Worm (Caenorhabditis elegans) whole organism, L3 larva: Measurements from ENCODE around the gene cyp-33C6.

ENCODE experiments used
- ama-1 ChIP-seq: fragments of 150-350 bp; optimal IDR thresholded peaks from 2 replicates; lab custom pipeline; 2018
- ceh-16 ChIP-seq: sonication (generic microtip); optimal IDR thresholded peaks from 2 replicates; lab custom pipeline; 2017; ENCODE audit warnings: missing biosample characterization, missing genetic modification characterization
- ceh-28 ChIP-seq: fragments of 150-350 bp; optimal IDR thresholded peaks from 2 replicates; lab custom pipeline; 2014; ENCODE audit warnings: missing biosample characterization, missing genetic modification reagents, missing genetic modification characterization
- ceh-82 ChIP-seq: fragments of 150-350 bp; optimal IDR thresholded peaks from 2 replicates; lab custom pipeline; 2014; ENCODE audit warnings: missing biosample characterization, missing genetic modification characterization
- ceh-9 ChIP-seq: sonication (generic microtip); optimal IDR thresholded peaks from 2 replicates; lab custom pipeline; 2018; ENCODE audit warnings: missing biosample characterization, missing genetic modification characterization
- daf-12 ChIP-seq: fragments of 150-350 bp; optimal IDR thresholded peaks from 2 replicates; lab custom pipeline; 2014; ENCODE audit warnings: missing biosample characterization, missing genetic modification reagents, missing genetic modification characterization
- egl-27 ChIP-seq: sonication (generic microtip); optimal IDR thresholded peaks from 4 replicates; lab custom pipeline; 2017; ENCODE audit warnings: missing biosample characterization, missing genetic modification reagents, missing genetic modification characterization
- elt-1 ChIP-seq: fragments of 150-350 bp; optimal IDR thresholded peaks from 2 replicates; lab custom pipeline; 2014; ENCODE audit warnings: missing biosample characterization, missing genetic modification characterization
- elt-2 ChIP-seq: sonication (generic microtip); optimal IDR thresholded peaks from 2 replicates; lab custom pipeline; 2016; ENCODE audit warnings: missing genetic modification reagents, mild to moderate bottlenecking, missing genetic modification characterization, missing compliant biosample characterization
- elt-3 ChIP-seq, 3 experiments: fragments of 150-350 bp in 1 of 3; sonication (generic microtip) in 2 of 3; optimal IDR thresholded peaks; 2 replicates in 2 of 3; 4 replicates in 1 of 3; lab custom pipeline; 2014 to 2017; ENCODE audit warnings: missing biosample characterization in 3 of 3, missing genetic modification characterization in 3 of 3
- eor-1 ChIP-seq, 2 experiments: fragments of 150-350 bp; optimal IDR thresholded peaks; 2 replicates each; lab custom pipeline; 2014 to 2018; ENCODE audit warnings: missing biosample characterization in 2 of 2, missing genetic modification characterization in 2 of 2
- fkh-10 ChIP-seq: sonication (generic microtip); optimal IDR thresholded peaks from 2 replicates; lab custom pipeline; 2017; ENCODE audit warnings: missing biosample characterization, missing genetic modification reagents, missing genetic modification characterization
- fkh-2 ChIP-seq: fragments of 150-350 bp; optimal IDR thresholded peaks from 2 replicates; lab custom pipeline; 2014; ENCODE audit warnings: missing biosample characterization, missing genetic modification reagents, missing genetic modification characterization
- hmg-11 ChIP-seq: sonication (generic microtip); optimal IDR thresholded peaks from 2 replicates; lab custom pipeline; 2016; ENCODE audit warnings: missing genetic modification characterization, missing compliant biosample characterization
- jun-1 ChIP-seq: fragments of 150-350 bp; optimal IDR thresholded peaks from 2 replicates; lab custom pipeline; 2014; ENCODE audit warnings: missing biosample characterization, missing genetic modification reagents, missing genetic modification characterization
- lin-15B ChIP-seq: fragments of 150-350 bp; optimal IDR thresholded peaks from 2 replicates; lab custom pipeline; 2014; ENCODE audit warnings: missing biosample characterization, missing genetic modification characterization
- lin-39 ChIP-seq: fragments of 150-350 bp; optimal IDR thresholded peaks from 2 replicates; lab custom pipeline; 2018; ENCODE audit warnings: missing biosample characterization, missing genetic modification reagents, missing genetic modification characterization
- lsy-12 ChIP-seq: sonication (generic microtip); optimal IDR thresholded peaks from 2 replicates; lab custom pipeline; 2016; ENCODE audit warnings: mild to moderate bottlenecking, missing genetic modification characterization, missing compliant biosample characterization
- mml-1 ChIP-seq: fragments of 150-350 bp; sonication (generic microtip); optimal IDR thresholded peaks from 3 replicates; lab custom pipeline; 2014; ENCODE audit warnings: missing biosample characterization, missing genetic modification characterization
- nfya-1 ChIP-seq: sonication (generic microtip); optimal IDR thresholded peaks from 2 replicates; lab custom pipeline; 2017; ENCODE audit warnings: missing genetic modification characterization, mild to moderate bottlenecking, missing compliant biosample characterization, antibody characterized with exemption, moderate library complexity; ENCODE audit not compliant: insufficient read depth
- nhr-11 ChIP-seq: fragments of 150-350 bp; optimal IDR thresholded peaks from 2 replicates; lab custom pipeline; 2014; ENCODE audit warnings: missing biosample characterization, missing genetic modification characterization
- nhr-23 ChIP-seq: fragments of 150-350 bp; optimal IDR thresholded peaks from 2 replicates; lab custom pipeline; 2014; ENCODE audit warnings: missing biosample characterization, missing genetic modification reagents, missing genetic modification characterization
- nhr-237 ChIP-seq: fragments of 150-350 bp; optimal IDR thresholded peaks from 2 replicates; lab custom pipeline; 2014; ENCODE audit warnings: missing biosample characterization, missing genetic modification characterization
- nhr-25 ChIP-seq: sonication (generic microtip); optimal IDR thresholded peaks from 2 replicates; lab custom pipeline; 2017; ENCODE audit warnings: missing biosample characterization, missing genetic modification characterization
- nhr-43 ChIP-seq: sonication (generic microtip); optimal IDR thresholded peaks from 2 replicates; lab custom pipeline; 2016; ENCODE audit warnings: mild to moderate bottlenecking, missing genetic modification characterization, missing compliant biosample characterization; ENCODE audit not compliant: poor library complexity, severe bottlenecking
- nhr-67 ChIP-seq: fragments of 150-350 bp; optimal IDR thresholded peaks from 2 replicates; lab custom pipeline; 2014; ENCODE audit warnings: missing biosample characterization, missing genetic modification characterization
- nhr-77 ChIP-seq: fragments of 150-350 bp; optimal IDR thresholded peaks from 2 replicates; lab custom pipeline; 2014; ENCODE audit warnings: missing biosample characterization, missing genetic modification characterization
- pha-4 ChIP-seq: fragments of 150-350 bp; optimal IDR thresholded peaks from 2 replicates; lab custom pipeline; 2014; ENCODE audit warnings: missing biosample characterization, missing genetic modification reagents, missing genetic modification characterization
- pqm-1 ChIP-seq: fragments of 150-350 bp; optimal IDR thresholded peaks from 2 replicates; lab custom pipeline; 2017; ENCODE audit warnings: missing biosample characterization, missing genetic modification characterization, inconsistent platforms
- sea-2 ChIP-seq: fragments of 150-350 bp; sonication (generic microtip); optimal IDR thresholded peaks from 4 replicates; lab custom pipeline; 2014; ENCODE audit warnings: missing biosample characterization, missing genetic modification reagents, missing genetic modification characterization
- skn-1 ChIP-seq: fragments of 150-350 bp; optimal IDR thresholded peaks from 2 replicates; lab custom pipeline; 2014; ENCODE audit warnings: missing biosample characterization, missing genetic modification characterization
- snpc-4 ChIP-seq: fragments of 150-350 bp; optimal IDR thresholded peaks from 2 replicates; lab custom pipeline; 2014; ENCODE audit warnings: missing biosample characterization, missing genetic modification characterization
- unc-39 ChIP-seq: sonication (generic microtip); optimal IDR thresholded peaks from 4 replicates; lab custom pipeline; 2017; ENCODE audit warnings: missing biosample characterization, missing genetic modification characterization
- unc-62 ChIP-seq: fragments of 150-350 bp; sonication (generic microtip); optimal IDR thresholded peaks from 4 replicates; lab custom pipeline; 2014; ENCODE audit warnings: missing biosample characterization, missing genetic modification reagents, missing genetic modification characterization
- zag-1 ChIP-seq: fragments of 150-350 bp; optimal IDR thresholded peaks from 2 replicates; lab custom pipeline; 2014; ENCODE audit warnings: missing biosample characterization, missing genetic modification characterization
- ztf-4 ChIP-seq: fragments of 150-350 bp; optimal IDR thresholded peaks from 2 replicates; lab custom pipeline; 2014; ENCODE audit warnings: missing biosample characterization, missing genetic modification characterization

cyp-33C6 gene

ce11 chrV:2249310-2249709 lies at the start of gene cyp-33C6:
Gene cyp-33C6 (minus strand): TSS chrV:2249410.
- TF ChIP-seq elt-3 (tag; optimal IDR thresholded peaks at IDR 0.05; lab: Kevin White, UChicago) = no peak

- no peak for TF ChIP-seq ztf-4 (tag; lab: Kevin White, UChicago)
- TF ChIP-seq pqm-1 (tag; lab: Kevin White, UChicago) = peak; percentile 31
- TF ChIP-seq skn-1 (tag; lab: Kevin White, UChicago) = no peak
- TF ChIP-seq elt-3 (tag; optimal IDR thresholded peaks at IDR 0.05; lab: Kevin White, UChicago) = no peak
- no peak for TF ChIP-seq unc-62 (GFP tag; lab: Kevin White, UChicago)
- TF ChIP-seq elt-2 (tag; lab: Kevin White, UChicago) = peak; percentile 44
Measured at ce11 chrV:2294577-2294976, 45.4 kb upstream of the cyp-33C6 start, which contains the start of gene nhr-226. Gene nhr-226 (plus strand): TSS chrV:2294877.

DNA sequence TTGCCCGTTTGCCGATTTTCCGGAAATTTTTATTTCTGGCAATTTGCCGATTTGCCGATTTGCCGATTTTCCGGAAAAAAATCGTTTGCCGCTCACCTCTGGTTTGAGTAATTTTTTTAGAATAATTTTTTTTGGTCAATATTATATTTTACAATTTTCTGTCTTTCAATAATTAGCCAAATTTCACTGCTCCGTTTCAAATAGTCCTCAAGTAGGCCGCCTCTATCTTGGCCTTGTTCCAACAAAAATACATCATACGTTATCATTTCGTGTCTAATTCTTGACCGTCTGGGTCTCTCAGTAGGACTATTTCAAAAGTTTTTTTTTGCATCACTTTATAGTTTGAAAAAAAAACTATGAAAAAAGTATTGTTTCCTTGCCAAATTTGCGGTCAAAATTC lies 43.0 kb upstream of the cyp-33C6 start, which contains the start of gene nhr-115:
Gene nhr-115 (plus strand): TSS at position 301 of the 400 bp plus-strand sequence.
- no peak for TF ChIP-seq ceh-16 (tag; lab: Kevin White, UChicago)
- no peak for TF ChIP-seq nfya-1 (tag; lab: Kevin White, UChicago)
- TF ChIP-seq sea-2 = no peak
- peak; percentile 37 for TF ChIP-seq elt-2 (tag; lab: Kevin White, UChicago)
- TF ChIP-seq ztf-4 (tag; lab: Kevin White, UChicago) = no peak

ce11 chrV:2290329-2290728 lies 41.1 kb upstream of the cyp-33C6 start, which contains the start of gene nhr-225:
Gene nhr-225 (minus strand): TSS chrV:2290474.
- no peak for TF ChIP-seq daf-12
- peak; percentile 76 for TF ChIP-seq pha-4 (tag; lab: Kevin White, UChicago)

DNA sequence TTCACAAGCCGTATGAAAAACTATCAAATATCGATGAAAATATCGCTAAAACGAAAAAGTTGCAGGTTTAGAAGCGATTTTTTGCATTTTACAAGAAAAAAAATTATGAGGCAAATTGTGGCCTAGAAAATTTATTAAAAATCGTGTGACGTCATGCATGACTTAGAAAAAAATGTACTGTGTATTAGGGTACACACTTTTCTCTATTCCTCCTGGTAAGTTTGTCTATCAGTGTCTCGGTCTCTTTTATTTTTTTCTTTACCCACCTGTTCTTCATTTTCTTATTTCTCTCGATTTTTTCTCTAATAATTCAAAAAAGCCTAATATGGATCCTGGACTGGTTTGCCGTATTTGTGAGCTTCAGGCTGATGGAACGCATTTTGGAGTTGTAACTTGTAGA lies 35.9 kb upstream of the cyp-33C6 start, which contains the start of gene nhr-227:
Gene nhr-227 (plus strand): TSS at position 326 of the 400 bp plus-strand sequence.
- TF ChIP-seq pha-4 (tag; lab: Kevin White, UChicago) = peak; percentile 15
- no peak for TF ChIP-seq lin-15B (tag; lab: Kevin White, UChicago)

DNA sequence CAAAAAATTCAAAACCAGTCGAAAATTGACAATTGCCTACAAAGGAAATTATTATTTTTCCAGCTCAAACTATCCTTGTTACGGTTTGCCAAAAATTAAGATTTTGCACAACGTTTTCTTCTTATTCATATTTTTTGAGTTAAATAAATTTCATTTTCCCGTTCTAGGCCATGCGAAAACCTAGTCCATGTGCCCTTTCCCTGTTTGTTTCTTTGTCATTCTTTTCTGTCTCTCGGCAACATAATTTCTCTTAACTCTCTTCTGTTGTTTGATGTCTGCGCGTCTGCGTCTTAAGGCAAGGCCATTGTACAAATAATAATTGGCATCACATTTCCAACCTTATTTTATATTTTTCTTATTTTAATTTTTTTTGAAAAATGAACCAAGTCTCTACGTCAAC lies 32.3 kb upstream of the cyp-33C6 start, which contains the start of gene nhr-228:
Gene nhr-228 (plus strand): TSS at position 261 of the 400 bp plus-strand sequence.
- TF ChIP-seq nhr-11 (tag; lab: Kevin White, UChicago) = no peak
- TF ChIP-seq ama-1 (lab: Kevin White, UChicago) = no peak
- TF ChIP-seq elt-2 (tag; lab: Kevin White, UChicago) = peak; percentile 29
- no peak for TF ChIP-seq nhr-43 (tag; lab: Kevin White, UChicago)
- peak; percentile 54 for TF ChIP-seq nfya-1 (tag; lab: Kevin White, UChicago)
- TF ChIP-seq fkh-10 = no peak
- no peak for TF ChIP-seq fkh-2 (tag; lab: Kevin White, UChicago)
- TF ChIP-seq nhr-23 (tag; lab: Kevin White, UChicago) = peak; percentile 46
- TF ChIP-seq skn-1 (tag; lab: Kevin White, UChicago) = peak; percentile 84
- TF ChIP-seq nhr-67 (tag; lab: Kevin White, UChicago) = no peak
- TF ChIP-seq unc-39 = no peak
- TF ChIP-seq mml-1 (tag; lab: Kevin White, UChicago) = no peak
- TF ChIP-seq ceh-9 (tag; lab: Kevin White, UChicago) = no peak
- no peak for TF ChIP-seq eor-1 (tag; optimal IDR thresholded peaks at IDR 0.05; lab: Kevin White, UChicago)
- TF ChIP-seq zag-1 (tag; lab: Kevin White, UChicago) = no peak
- TF ChIP-seq egl-27 (tag; lab: Kevin White, UChicago) = no peak
- peak; percentile 17 for TF ChIP-seq snpc-4
- TF ChIP-seq nhr-77 (tag; lab: Kevin White, UChicago) = no peak
- TF ChIP-seq nhr-25 (tag; lab: Kevin White, UChicago) = peak; percentile 38
- TF ChIP-seq lin-15B (tag; lab: Kevin White, UChicago) = peak; percentile 49
- TF ChIP-seq ceh-82 = no peak
- TF ChIP-seq pha-4 (tag; lab: Kevin White, UChicago) = peak; percentile 91
- TF ChIP-seq elt-3 (tag; optimal IDR thresholded peaks at IDR 0.05; lab: Kevin White, UChicago) = no peak
- no peak for TF ChIP-seq elt-1 (tag; lab: Kevin White, UChicago)
- no peak for TF ChIP-seq nhr-237 (tag; lab: Kevin White, UChicago)
- no peak for TF ChIP-seq lsy-12 (tag; lab: Kevin White, UChicago)
- TF ChIP-seq jun-1 = peak; percentile 22
- TF ChIP-seq ztf-4 (tag; lab: Kevin White, UChicago) = no peak
- no peak for TF ChIP-seq lin-39 (tag; lab: Kevin White, UChicago)
- TF ChIP-seq hmg-11 (tag; lab: Kevin White, UChicago) = peak; percentile 66
- TF ChIP-seq ceh-28 (tag; lab: Kevin White, UChicago) = no peak
